Worm (Caenorhabditis elegans) whole organism, early embryonic: Measurements from ENCODE around the gene str-55.
"Not testable (repeated sequence)": the region's sequence is repeated elsewhere in the genome, so short reads cannot be mapped to it uniquely, and the experiment has no call there.

Source experiments
- B0310.2 ChIP-seq: sonication (generic microtip); optimal IDR thresholded peaks from 2 replicates; lab custom pipeline; 2016; ENCODE audit warnings: mild to moderate bottlenecking, missing genetic modification characterization, missing compliant biosample characterization
- F13C5.2 ChIP-seq: sonication (generic microtip); optimal IDR thresholded peaks from 2 replicates; lab custom pipeline; 2017; ENCODE audit warnings: mild to moderate bottlenecking, missing genetic modification characterization, inconsistent platforms, missing compliant biosample characterization
- aly-1 ChIP-seq: sonication (generic microtip); optimal IDR thresholded peaks from 2 replicates; lab custom pipeline; 2016; ENCODE audit warnings: missing genetic modification characterization, missing compliant biosample characterization
- ama-1 ChIP-seq: fragments of 150-350 bp; optimal IDR thresholded peaks from 2 replicates; lab custom pipeline; 2014
- ceh-13 ChIP-seq: fragments of 200-800 bp; sonication (Bioruptor generic); optimal IDR thresholded peaks from 2 replicates; lab custom pipeline; 2018; ENCODE audit warnings: mild to moderate bottlenecking, missing genetic modification characterization, missing compliant biosample characterization
- ceh-36 ChIP-seq: sonication (generic microtip); optimal IDR thresholded peaks from 2 replicates; lab custom pipeline; 2016; ENCODE audit warnings: missing genetic modification characterization, inconsistent platforms, missing compliant biosample characterization
- ets-7 ChIP-seq: sonication (generic microtip); optimal IDR thresholded peaks from 2 replicates; lab custom pipeline; 2016; ENCODE audit warnings: missing genotype, missing genetic modification characterization, missing compliant biosample characterization
- flt-1 ChIP-seq: fragments of 200-800 bp; sonication (Bioruptor generic); IDR thresholded peaks from 2 replicates; pipeline ENCODE4 v1.3.6; 2022; ENCODE audit warnings: missing genetic modification characterization, missing compliant biosample characterization
- hmbx-1 ChIP-seq: sonication (generic microtip); optimal IDR thresholded peaks from 2 replicates; lab custom pipeline; 2016; ENCODE audit warnings: mild to moderate bottlenecking, missing genetic modification characterization, missing compliant biosample characterization
- hmg-4 ChIP-seq: fragments of 200-800 bp; sonication (Bioruptor generic); optimal IDR thresholded peaks from 2 replicates; lab custom pipeline; 2018; ENCODE audit warnings: mild to moderate bottlenecking, missing genetic modification characterization, missing compliant biosample characterization
- hnd-1 ChIP-seq: sonication (generic microtip); optimal IDR thresholded peaks from 2 replicates; lab custom pipeline; 2016; ENCODE audit warnings: missing genetic modification characterization, missing compliant biosample characterization
- pes-1 ChIP-seq: fragments of 200-800 bp; sonication (Bioruptor generic); IDR thresholded peaks from 2 replicates; pipeline ENCODE4 v1.3.6; 2022; ENCODE audit warnings: missing genetic modification reagents, missing genetic modification characterization, missing compliant biosample characterization
- scrt-1 ChIP-seq: fragments of 200-800 bp; sonication (Bioruptor generic); IDR thresholded peaks from 2 replicates; pipeline ENCODE4 v1.3.6; 2022; ENCODE audit warnings: missing genetic modification characterization, missing compliant biosample characterization
- sea-1 ChIP-seq: fragments of 200-800 bp; sonication (Bioruptor generic); conservative IDR thresholded peaks from 2 replicates; pipeline ENCODE4 v1.3.6; 2022; ENCODE audit warnings: missing genetic modification characterization, missing compliant biosample characterization
- tbx-11 ChIP-seq: fragments of 200-800 bp; sonication (Bioruptor generic); IDR thresholded peaks from 2 replicates; pipeline ENCODE4 v1.3.6; 2022; ENCODE audit warnings: missing genetic modification characterization, missing compliant biosample characterization
- tbx-37 ChIP-seq: fragments of 200-800 bp; sonication (Bioruptor generic); conservative IDR thresholded peaks from 2 replicates; pipeline ENCODE4 v1.3.6; 2022; ENCODE audit warnings: missing genetic modification reagents, missing genetic modification characterization, missing compliant biosample characterization
- tra-4 ChIP-seq: sonication (generic microtip); optimal IDR thresholded peaks from 2 replicates; lab custom pipeline; 2017; ENCODE audit warnings: missing genetic modification characterization, missing compliant biosample characterization

Gene str-55

DNA sequence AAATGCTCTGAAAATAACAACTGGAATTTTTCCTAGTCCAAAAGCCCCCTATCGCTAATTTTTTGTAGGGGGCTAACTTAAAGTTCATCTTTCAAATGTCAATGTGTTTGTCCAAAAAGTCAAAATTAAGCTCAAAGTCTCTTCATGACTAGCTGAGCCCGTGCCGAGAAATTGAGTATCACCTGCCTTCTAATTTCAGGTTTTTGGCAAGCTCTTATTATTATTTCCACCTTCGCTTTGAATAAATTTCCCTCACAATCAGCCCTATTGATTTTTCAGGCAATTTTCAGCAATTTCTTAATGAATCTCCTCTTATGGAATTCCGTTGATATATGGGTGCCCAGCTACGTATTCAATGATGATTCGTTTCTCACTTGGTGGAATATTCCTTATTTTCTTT lies 17.5 kb downstream of the str-55 start, which contains the start of gene sre-36:
Gene sre-36, plus strand, starts transcription at position 301 of the 400 bp plus-strand sequence.
- no peak for TF ChIP-seq F13C5.2 (tag; lab: Kevin White, UChicago)

DNA sequence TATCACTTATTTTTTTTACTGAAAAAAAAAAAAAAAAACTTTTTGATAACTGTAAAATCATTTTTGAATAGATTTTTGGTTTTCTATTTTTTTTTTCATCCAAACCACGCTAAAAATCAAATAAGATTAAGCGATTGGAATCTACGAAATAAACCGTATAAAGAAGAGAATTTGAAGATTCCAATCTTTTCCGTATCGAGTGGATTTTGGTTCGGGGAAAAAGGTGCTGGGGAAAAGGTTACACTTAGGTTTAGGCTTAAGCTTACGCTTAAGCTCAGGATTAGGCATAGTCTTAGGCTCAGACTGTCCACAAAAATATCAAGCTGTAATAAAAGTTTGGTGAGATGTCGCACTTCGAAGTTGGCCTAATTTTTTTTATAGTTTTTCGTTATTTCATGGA lies 21.2 kb downstream of the str-55 start, which contains the start of gene F13A7.12:
Gene F13A7.12, plus strand, starts transcription at position 301 of the 400 bp plus-strand sequence.
- TF ChIP-seq ama-1 (lab: Kevin White, UChicago) (no peak), aly-1 (tag; lab: Kevin White, UChicago) (no peak), ceh-13 (GFP tag; lab: Kevin White, UChicago) (no peak), hmg-4 (GFP tag; lab: Kevin White, UChicago) (no peak), ceh-36 (no peak), tra-4 (tag; lab: Kevin White, UChicago) (no peak), scrt-1 (GFP tag; lab: Robert Waterston, UW) (no peak), hnd-1 (tag; lab: Kevin White, UChicago) (no peak), F13C5.2 (tag; lab: Kevin White, UChicago) (no peak), hmbx-1 (tag; lab: Kevin White, UChicago) (no peak)

DNA sequence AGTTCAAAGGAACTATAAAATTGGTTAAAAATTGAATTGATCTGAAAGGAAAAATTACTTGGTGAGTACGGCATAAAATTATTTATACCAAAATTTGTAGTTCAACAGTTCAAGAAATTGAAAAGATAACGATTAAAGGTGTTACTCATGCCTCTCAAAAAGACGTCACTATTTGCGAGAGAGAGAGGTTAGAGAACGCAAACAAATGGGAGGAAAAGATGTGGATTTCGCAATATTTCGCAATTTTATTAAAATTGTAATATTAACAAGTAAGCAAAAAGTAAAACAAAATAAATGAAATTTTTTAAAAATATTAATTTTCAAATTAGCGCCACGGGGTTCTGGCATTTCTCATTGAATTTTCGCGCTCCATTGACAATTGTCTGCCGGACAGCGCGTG lies 21.8 kb downstream of the str-55 start, which contains the start of gene F13A7.11:
Gene F13A7.11, minus strand, starts transcription at position 174 of the 400 bp plus-strand sequence.
- TF ChIP-seq ceh-36 (no peak), scrt-1 (GFP tag; lab: Robert Waterston, UW) (no peak), ama-1 (lab: Kevin White, UChicago) (no peak), sea-1 (no peak), hnd-1 (tag; lab: Kevin White, UChicago) (no peak), F13C5.2 (tag; lab: Kevin White, UChicago) (no peak), ets-7 (tag; lab: Kevin White, UChicago) (no peak), ceh-13 (GFP tag; lab: Kevin White, UChicago) (no peak), B0310.2 (no peak), tbx-37 (GFP tag; lab: Robert Waterston, UW) (no peak), hmg-4 (GFP tag; lab: Kevin White, UChicago) (no peak)

DNA sequence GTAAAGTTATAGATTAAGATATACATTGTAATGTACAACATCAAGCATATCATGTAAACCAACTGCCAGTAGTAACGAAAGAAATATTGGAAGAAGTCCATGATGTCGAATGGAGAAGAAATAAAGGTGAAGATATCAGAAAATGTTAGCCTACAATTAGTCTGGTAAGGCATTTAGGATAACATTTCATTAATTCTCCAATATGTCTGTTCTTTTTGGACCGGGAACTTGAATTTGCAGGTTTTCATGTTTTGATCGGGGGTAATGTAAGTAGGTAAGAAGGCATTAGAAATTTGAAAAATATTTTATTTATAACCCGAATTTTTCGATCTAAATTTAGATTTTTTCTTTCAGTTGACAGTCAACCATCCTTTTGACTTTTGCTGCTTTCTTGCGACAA lies 23.2 kb downstream of the str-55 start, which contains the start of gene srd-63:
Gene srd-63, minus strand, starts transcription at position 101 of the 400 bp plus-strand sequence.
- TF ChIP-seq flt-1 (GFP tag; lab: Robert Waterston, UW): no peak
- no peak for TF ChIP-seq hmg-4 (GFP tag; lab: Kevin White, UChicago)
- TF ChIP-seq hnd-1 (tag; lab: Kevin White, UChicago): no peak
- no peak for TF ChIP-seq ceh-13 (GFP tag; lab: Kevin White, UChicago)
- TF ChIP-seq tra-4 (tag; lab: Kevin White, UChicago): no peak
- TF ChIP-seq hmbx-1 (tag; lab: Kevin White, UChicago): no peak
- TF ChIP-seq ama-1 (lab: Kevin White, UChicago): no peak
- no peak for TF ChIP-seq ceh-36
- no peak for TF ChIP-seq tbx-11 (GFP tag; lab: Robert Waterston, UW)
- no peak for TF ChIP-seq F13C5.2 (tag; lab: Kevin White, UChicago)
- no peak for TF ChIP-seq aly-1 (tag; lab: Kevin White, UChicago)
- no peak for TF ChIP-seq sea-1
- TF ChIP-seq ets-7 (tag; lab: Kevin White, UChicago): no peak
- TF ChIP-seq B0310.2: no peak
- no peak for TF ChIP-seq pes-1 (GFP tag; lab: Robert Waterston, UW)
- no peak for TF ChIP-seq tbx-37 (GFP tag; lab: Robert Waterston, UW)

DNA sequence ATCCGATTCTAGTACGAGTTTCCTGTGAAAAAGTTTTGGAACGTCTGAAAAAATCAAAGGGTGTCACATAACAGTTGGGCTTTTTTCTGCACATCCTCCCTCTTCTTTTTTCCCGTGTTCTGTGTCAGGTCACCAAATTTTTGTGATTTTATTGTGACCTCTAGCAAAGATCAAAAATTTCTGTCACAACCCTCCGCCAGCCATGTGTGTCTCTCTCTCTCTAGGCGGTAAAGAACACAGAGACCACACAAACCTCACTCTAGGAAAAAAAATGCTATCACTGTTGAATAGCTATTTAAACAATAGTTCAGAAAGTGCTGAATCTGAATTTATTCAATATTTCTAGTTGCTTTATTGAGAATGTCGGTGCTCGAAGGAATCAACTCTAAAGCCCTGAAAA lies 26.3 kb downstream of the str-55 start, which contains the start of gene gst-44:
Gene gst-44, plus strand, starts transcription at position 237 of the 400 bp plus-strand sequence.
- TF ChIP-seq scrt-1 (GFP tag; lab: Robert Waterston, UW) (no peak), sea-1 (no peak), ceh-13 (GFP tag; lab: Kevin White, UChicago) (no peak), F13C5.2 (tag; lab: Kevin White, UChicago) (no peak), pes-1 (GFP tag; lab: Robert Waterston, UW) (no peak)

DNA sequence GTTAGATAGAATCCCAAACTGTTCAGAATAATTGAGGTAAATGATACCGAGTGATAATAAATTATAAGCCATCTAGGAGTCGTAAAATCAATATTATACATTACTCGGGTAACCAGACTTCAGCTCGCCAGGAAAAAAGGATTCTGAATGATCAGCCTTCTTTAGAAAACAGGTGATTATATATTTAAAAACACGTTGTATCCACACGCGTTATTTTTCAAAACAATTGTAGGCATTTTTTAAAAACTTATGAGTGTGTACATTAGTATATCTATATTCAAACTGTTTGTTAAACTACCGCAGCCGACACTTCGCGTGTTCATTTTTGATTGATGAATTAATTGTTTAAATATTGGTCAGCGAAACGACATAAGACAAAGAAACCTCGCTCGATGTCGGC lies 28.6 kb downstream of the str-55 start, which contains the start of gene sri-65:
Gene sri-65, minus strand, starts transcription at position 101 of the 400 bp plus-strand sequence.
- TF ChIP-seq ceh-36 (no peak), aly-1 (tag; lab: Kevin White, UChicago) (no peak), hmbx-1 (tag; lab: Kevin White, UChicago) (no peak), tbx-11 (GFP tag; lab: Robert Waterston, UW) (no peak), ama-1 (lab: Kevin White, UChicago) (no peak), hnd-1 (tag; lab: Kevin White, UChicago) (no peak), scrt-1 (GFP tag; lab: Robert Waterston, UW) (no peak), tra-4 (tag; lab: Kevin White, UChicago) (no peak)

DNA sequence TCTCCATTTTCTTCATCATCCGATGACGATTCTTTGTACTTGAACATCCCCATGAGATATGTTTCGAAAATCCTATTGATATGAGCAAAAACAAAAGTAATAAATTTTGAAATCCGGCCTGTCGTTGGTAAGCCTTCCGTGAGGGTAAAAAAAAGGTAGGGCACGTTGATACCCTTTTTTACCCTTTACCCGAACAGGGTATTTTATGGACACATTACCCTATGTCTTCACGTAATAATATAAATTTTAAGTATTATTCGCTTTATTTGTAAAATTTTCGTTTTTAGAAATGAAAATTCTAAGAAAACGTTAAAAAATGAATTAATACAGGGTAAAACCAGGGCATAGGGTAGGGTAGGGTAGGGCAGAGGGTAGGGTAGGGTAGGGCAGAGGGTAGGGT lies 33.2 kb downstream of the str-55 start, which contains the start of gene F13A7.7:
Gene F13A7.7, minus strand, starts transcription at position 101 of the 400 bp plus-strand sequence.
- not testable (repeated sequence) for TF ChIP-seq B0310.2; tra-4 (tag; lab: Kevin White, UChicago); tbx-37 (GFP tag; lab: Robert Waterston, UW)

DNA sequence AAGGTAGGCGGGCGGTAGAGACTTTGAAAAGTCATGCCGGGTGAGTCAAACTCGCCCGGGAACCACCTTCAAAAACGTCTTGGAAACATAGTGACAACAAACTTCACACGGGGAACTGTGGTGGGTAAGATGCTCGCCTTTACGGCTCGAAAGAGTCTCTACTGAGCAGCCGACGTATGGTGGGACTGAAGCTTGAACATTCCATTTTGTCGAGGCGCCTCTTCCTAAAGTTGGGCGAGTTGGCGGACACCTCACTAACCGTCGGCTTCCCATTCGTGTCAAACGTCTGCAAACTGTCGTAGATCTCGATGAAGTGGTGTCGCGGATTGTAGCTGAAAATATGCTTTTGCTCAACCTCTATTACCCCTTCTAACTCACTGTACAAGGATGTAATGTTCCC lies 34.0 kb downstream of the str-55 start:
- TF ChIP-seq hnd-1 (tag; lab: Kevin White, UChicago) (no peak), tbx-37 (GFP tag; lab: Robert Waterston, UW) (no peak), tra-4 (tag; lab: Kevin White, UChicago) (no peak), ceh-13 (GFP tag; lab: Kevin White, UChicago) (no peak), tbx-11 (GFP tag; lab: Robert Waterston, UW) (no peak), hmg-4 (GFP tag; lab: Kevin White, UChicago) (no peak), pes-1 (GFP tag; lab: Robert Waterston, UW) (no peak), sea-1 (no peak), ceh-36 (no peak), hmbx-1 (tag; lab: Kevin White, UChicago) (no peak), ama-1 (lab: Kevin White, UChicago) (no peak)
